Worm (Caenorhabditis elegans) whole organism, late embryonic: ENCODE measurements around the gene T10F2.2.

ENCODE experiments used
- Y22D7AL.16 ChIP-seq: sonication (generic microtip); optimal IDR thresholded peaks from 2 replicates; lab custom pipeline; 2016; ENCODE audit warnings: missing genetic modification characterization, missing compliant biosample characterization
- ama-1 ChIP-seq: fragments of 150-350 bp; optimal IDR thresholded peaks from 2 replicates; lab custom pipeline; 2014
- ceh-31 ChIP-seq: sonication (generic microtip); optimal IDR thresholded peaks from 2 replicates; lab custom pipeline; 2016; ENCODE audit warnings: missing genetic modification characterization, missing compliant biosample characterization
- hlh-13 ChIP-seq: fragments of 200-800 bp; sonication (Bioruptor generic); optimal IDR thresholded peaks from 2 replicates; lab custom pipeline; 2018; ENCODE audit warnings: mild to moderate bottlenecking, missing genetic modification characterization, missing compliant biosample characterization
- lin-11 ChIP-seq: fragments of 200-800 bp; sonication (Bioruptor generic); optimal IDR thresholded peaks from 2 replicates; lab custom pipeline; 2018; ENCODE audit warnings: mild to moderate bottlenecking, missing genetic modification characterization, missing compliant biosample characterization
- nfya-1 ChIP-seq: sonication (generic microtip); optimal IDR thresholded peaks from 2 replicates; lab custom pipeline; 2017; ENCODE audit warnings: missing genetic modification characterization, mild to moderate bottlenecking, missing compliant biosample characterization, antibody characterized with exemption, moderate library complexity
- nhr-232 ChIP-seq: sonication (generic microtip); optimal IDR thresholded peaks from 2 replicates; lab custom pipeline; 2016; ENCODE audit warnings: missing genetic modification characterization, missing compliant biosample characterization
- sox-2 ChIP-seq: fragments of 200-800 bp; sonication (Bioruptor generic); IDR thresholded peaks from 2 replicates; pipeline ENCODE4 v1.3.6; 2022; ENCODE audit warnings: missing genetic modification reagents, missing genetic modification characterization, missing compliant biosample characterization
- sox-4 ChIP-seq: sonication (generic microtip); optimal IDR thresholded peaks from 2 replicates; lab custom pipeline; 2017; ENCODE audit warnings: mild to moderate bottlenecking, missing genetic modification characterization, inconsistent platforms, missing compliant biosample characterization
- syd-9 ChIP-seq: sonication (generic microtip); optimal IDR thresholded peaks from 2 replicates; lab custom pipeline; 2016; ENCODE audit warnings: mild to moderate bottlenecking, missing genetic modification characterization, moderate library complexity, missing compliant biosample characterization
- ttx-3 ChIP-seq: sonication (generic microtip); optimal IDR thresholded peaks from 2 replicates; lab custom pipeline; 2016; ENCODE audit warnings: missing genetic modification reagents, missing genetic modification characterization, missing compliant biosample characterization

DNA sequence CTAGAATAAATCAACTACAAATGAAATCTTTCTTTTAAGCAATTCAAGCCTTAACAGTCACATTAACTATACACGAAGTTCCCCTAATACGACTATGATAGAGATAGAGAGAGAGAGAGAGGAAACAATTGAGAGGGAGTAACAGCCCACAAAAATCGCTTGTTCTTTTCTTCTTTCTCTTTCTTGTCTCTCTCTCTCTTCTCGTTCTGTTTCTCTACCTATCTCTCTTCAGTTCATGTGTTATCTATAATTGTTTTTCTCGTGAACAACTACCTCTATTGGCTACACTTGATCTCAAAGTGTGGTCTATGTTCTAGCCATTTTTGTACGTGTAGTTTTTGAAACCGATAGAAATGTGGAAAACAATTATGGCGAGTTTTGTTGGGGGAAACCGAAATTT is 37.5 kb upstream of the T10F2.2 start:
- TF ChIP-seq sox-2 (GFP tag; lab: Robert Waterston, UW) (no peak), sox-4 (tag; lab: Kevin White, UChicago) (no peak), Y22D7AL.16 (tag; lab: Kevin White, UChicago) (no peak), nhr-232 (tag; lab: Kevin White, UChicago) (no peak), lin-11 (tag; lab: Kevin White, UChicago) (no peak), ceh-31 (no peak), ama-1 (lab: Kevin White, UChicago) (no peak), syd-9 (tag; lab: Kevin White, UChicago) (no peak), hlh-13 (GFP tag; lab: Kevin White, UChicago) (no peak), ttx-3 (tag; lab: Kevin White, UChicago) (no peak), nfya-1 (tag; lab: Kevin White, UChicago) (peak; percentile 66)
